Worm (Caenorhabditis elegans) whole organism, L4 larva: ENCODE data around the gene fbxc-54.

Source experiments
- F44E2.7 ChIP-seq: fragments of 200-800 bp; sonication (Bioruptor generic); IDR thresholded peaks from 2 replicates; pipeline ENCODE4 v2.1.2; 2022; ENCODE audit warnings: missing genetic modification characterization, missing compliant biosample characterization
- Y105C5A.15 ChIP-seq: fragments of 200-800 bp; sonication (Bioruptor generic); IDR thresholded peaks from 2 replicates; pipeline ENCODE4 v1.3.6; 2022; ENCODE audit warnings: missing genetic modification characterization, missing compliant biosample characterization
- ZK546.5 ChIP-seq, 2 experiments: sonication (generic microtip); optimal IDR thresholded peaks; 2 replicates each; lab custom pipeline; 2017; ENCODE audit warnings: missing biosample characterization in 2 of 2, missing genetic modification characterization in 2 of 2
- ceh-62 ChIP-seq: sonication (generic microtip); optimal IDR thresholded peaks from 2 replicates; lab custom pipeline; 2017; ENCODE audit warnings: missing biosample characterization, missing genetic modification characterization
- ctbp-1 ChIP-seq: fragments of 200-800 bp; sonication (Bioruptor generic); IDR thresholded peaks from 2 replicates; pipeline ENCODE4 v1.3.6; 2022; ENCODE audit warnings: missing genetic modification reagents, missing genetic modification characterization, missing compliant biosample characterization
- daf-12 ChIP-seq: fragments of 150-350 bp; optimal IDR thresholded peaks from 2 replicates; lab custom pipeline; 2014; ENCODE audit warnings: missing biosample characterization, missing genetic modification reagents, missing genetic modification characterization
- dve-1 ChIP-seq: sonication (generic microtip); optimal IDR thresholded peaks from 2 replicates; lab custom pipeline; 2017; ENCODE audit warnings: antibody characterized with exemption, mild to moderate bottlenecking, missing genetic modification characterization, missing compliant biosample characterization; ENCODE audit not compliant: insufficient read depth
- lsy-2 ChIP-seq, 2 experiments: fragments of 150-350 bp in 1 of 2; sonication (generic microtip) in 1 of 2; optimal IDR thresholded peaks; 2 replicates each; lab custom pipeline; 2014 to 2017; ENCODE audit warnings: missing biosample characterization in 2 of 2, missing genetic modification characterization in 2 of 2
- mep-1 ChIP-seq: fragments of 150-350 bp; sonication (generic microtip); optimal IDR thresholded peaks from 3 replicates; lab custom pipeline; 2014; ENCODE audit warnings: missing biosample characterization, missing genetic modification characterization
- nhr-25 ChIP-seq: sonication (generic microtip); optimal IDR thresholded peaks from 2 replicates; lab custom pipeline; 2017; ENCODE audit warnings: missing genetic modification characterization, mild to moderate bottlenecking, missing compliant biosample characterization, antibody characterized with exemption, moderate library complexity, borderline replicate concordance; ENCODE audit not compliant: insufficient read depth
- nhr-77 ChIP-seq: fragments of 150-350 bp; optimal IDR thresholded peaks from 2 replicates; lab custom pipeline; 2014; ENCODE audit warnings: missing biosample characterization, missing genetic modification characterization
- pqm-1 ChIP-seq: sonication (generic microtip); optimal IDR thresholded peaks from 2 replicates; lab custom pipeline; 2017; ENCODE audit warnings: missing biosample characterization, missing genetic modification characterization
- snpc-4 ChIP-seq: fragments of 150-350 bp; optimal IDR thresholded peaks from 2 replicates; lab custom pipeline; 2014; ENCODE audit warnings: missing biosample characterization, missing genetic modification characterization
- ztf-11 ChIP-seq: fragments of 150-350 bp; optimal IDR thresholded peaks from 2 replicates; lab custom pipeline; 2014; ENCODE audit warnings: missing biosample characterization, missing genetic modification characterization

DNA sequence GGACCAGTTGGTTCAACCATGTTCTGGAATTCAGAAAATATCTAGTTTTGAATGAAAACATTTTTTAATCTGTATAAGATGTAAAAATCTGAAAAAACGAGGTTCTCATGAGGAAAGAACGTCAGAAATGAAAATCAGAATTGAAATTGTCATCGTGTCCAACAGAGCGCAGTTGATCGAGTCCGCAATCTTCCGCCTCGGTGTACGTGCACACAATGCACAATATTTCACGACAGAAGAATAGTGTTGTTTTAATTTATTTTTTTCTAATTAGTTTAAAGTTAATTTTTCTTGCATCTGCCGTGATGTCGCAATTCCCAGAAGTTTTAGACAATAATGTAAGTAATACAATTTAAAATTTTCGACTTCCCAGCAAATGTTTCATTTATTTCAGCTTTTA is 12.1 kb downstream of the fbxc-54 start, which contains the start of gene nfyc-1:
- no peak for TF ChIP-seq snpc-4 (tag; lab: Kevin White, UChicago)
- TF ChIP-seq pqm-1 (tag; lab: Kevin White, UChicago), result no peak
- TF ChIP-seq ctbp-1, result no peak
- TF ChIP-seq nhr-25 (tag; lab: Kevin White, UChicago), result no peak
- TF ChIP-seq daf-12, result no peak
- TF ChIP-seq ceh-62 (tag; lab: Kevin White, UChicago), result no peak
- peak; percentile 47 for TF ChIP-seq mep-1 (tag; lab: Kevin White, UChicago)
- TF ChIP-seq nhr-77 (tag; lab: Kevin White, UChicago), result no peak
- TF ChIP-seq lsy-2 (tag; optimal IDR thresholded peaks at IDR 0.05; lab: Kevin White, UChicago), result peak in 1 of 2 experiments; percentile 83
- TF ChIP-seq dve-1, result peak; percentile 60
- no peak for TF ChIP-seq Y105C5A.15 (GFP tag; lab: Robert Waterston, UW)
- no peak for TF ChIP-seq F44E2.7 (GFP tag; lab: Robert Waterston, UW)
- TF ChIP-seq ztf-11, result no peak
- TF ChIP-seq ZK546.5 (tag; optimal IDR thresholded peaks at IDR 0.05; lab: Kevin White, UChicago), result no peak
